Fruit fly (Drosophila melanogaster) whole organism, adult: ENCODE data around the gene Doc2.

Source experiments
- CG11617 ChIP-seq: fragments of 200-800 bp; sonication (Bioruptor generic); optimal IDR thresholded peaks from 2 replicates; lab custom pipeline; 2017; ENCODE audit warnings: mild to moderate bottlenecking, missing biosample characterization, missing genetic modification reagents, missing genetic modification characterization
- CG14711 ChIP-seq: fragments of 200-800 bp; sonication (Bioruptor generic); optimal IDR thresholded peaks from 2 replicates; lab custom pipeline; 2018; ENCODE audit warnings: missing biosample characterization, mild to moderate bottlenecking, missing genetic modification characterization, moderate library complexity
- CG33017 ChIP-seq: fragments of 200-800 bp; sonication (Bioruptor generic); optimal IDR thresholded peaks from 2 replicates; lab custom pipeline; 2018; ENCODE audit warnings: missing biosample characterization, mild to moderate bottlenecking, missing genetic modification characterization, moderate library complexity
- CG5204 ChIP-seq: fragments of 200-800 bp; sonication (Bioruptor generic); optimal IDR thresholded peaks from 2 replicates; lab custom pipeline; 2016; ENCODE audit warnings: missing biosample characterization, missing genetic modification characterization
- CG7101 ChIP-seq: fragments of 200-800 bp; sonication (Bioruptor generic); optimal IDR thresholded peaks from 2 replicates; lab custom pipeline; 2018; ENCODE audit warnings: missing biosample characterization, mild to moderate bottlenecking, missing genetic modification characterization, moderate library complexity
- cnc ChIP-seq, 2 experiments: fragments of >200 bp; optimal IDR thresholded peaks; 2 replicates each; lab custom pipeline; 2017
- kay ChIP-seq: fragments of 200-800 bp; sonication (Bioruptor generic); peaks from one replicate; lab custom pipeline; 2016; ENCODE audit warnings: missing biosample characterization, missing genetic modification characterization, borderline replicate concordance
- pad ChIP-seq: fragments of 200-800 bp; sonication (Bioruptor generic); optimal IDR thresholded peaks from 3 replicates; lab custom pipeline; 2017; ENCODE audit warnings: missing biosample characterization, missing genetic modification characterization, mild to moderate bottlenecking, moderate library complexity, missing genetic modification reagents
- tj ChIP-seq: fragments of 200-800 bp; sonication (Bioruptor generic); optimal IDR thresholded peaks from 3 replicates; lab custom pipeline; 2017; ENCODE audit warnings: missing biosample characterization, mild to moderate bottlenecking, missing genetic modification characterization, moderate library complexity

dm6 chr3L:9033999-9034626, 15.1 kb upstream of the Doc2 start:
- no peak for TF ChIP-seq CG14711 (tag; lab: Kevin White, UChicago)
- no peak for TF ChIP-seq tj (GFP tag; lab: Kevin White, UChicago)
- TF ChIP-seq CG33017 (tag; lab: Kevin White, UChicago): no peak
- TF ChIP-seq CG5204 (GFP tag; lab: Kevin White, UChicago): no peak
- TF ChIP-seq kay (GFP tag; lab: Kevin White, UChicago): no peak
- no peak for TF ChIP-seq pad (GFP tag; lab: Kevin White, UChicago)
- TF ChIP-seq CG11617 (GFP tag; lab: Kevin White, UChicago): no peak
- TF ChIP-seq CG7101 (tag; lab: Kevin White, UChicago): no peak
- TF ChIP-seq cnc (optimal IDR thresholded peaks at IDR 0.05; lab: Kevin White, UChicago): no peak
